Worm (Caenorhabditis elegans) whole organism, early embryonic: ENCODE measurements around the gene Y22D7AL.3.

Source experiments
- F13C5.2 ChIP-seq: sonication (generic microtip); optimal IDR thresholded peaks from 2 replicates; lab custom pipeline; 2017; ENCODE audit warnings: mild to moderate bottlenecking, missing genetic modification characterization, inconsistent platforms, missing compliant biosample characterization
- aly-1 ChIP-seq: sonication (generic microtip); optimal IDR thresholded peaks from 2 replicates; lab custom pipeline; 2016; ENCODE audit warnings: missing genetic modification characterization, missing compliant biosample characterization
- ama-1 ChIP-seq: fragments of 150-350 bp; optimal IDR thresholded peaks from 2 replicates; lab custom pipeline; 2014
- ets-7 ChIP-seq: sonication (generic microtip); optimal IDR thresholded peaks from 2 replicates; lab custom pipeline; 2016; ENCODE audit warnings: missing genotype, missing genetic modification characterization, missing compliant biosample characterization
- hnd-1 ChIP-seq: sonication (generic microtip); optimal IDR thresholded peaks from 2 replicates; lab custom pipeline; 2016; ENCODE audit warnings: missing genetic modification characterization, missing compliant biosample characterization
- pes-1 ChIP-seq: fragments of 200-800 bp; sonication (Bioruptor generic); IDR thresholded peaks from 2 replicates; pipeline ENCODE4 v1.3.6; 2022; ENCODE audit warnings: missing genetic modification reagents, missing genetic modification characterization, missing compliant biosample characterization
- sea-1 ChIP-seq: fragments of 200-800 bp; sonication (Bioruptor generic); conservative IDR thresholded peaks from 2 replicates; pipeline ENCODE4 v1.3.6; 2022; ENCODE audit warnings: missing genetic modification characterization, missing compliant biosample characterization
- tra-4 ChIP-seq: sonication (generic microtip); optimal IDR thresholded peaks from 2 replicates; lab custom pipeline; 2017; ENCODE audit warnings: missing genetic modification characterization, missing compliant biosample characterization

DNA sequence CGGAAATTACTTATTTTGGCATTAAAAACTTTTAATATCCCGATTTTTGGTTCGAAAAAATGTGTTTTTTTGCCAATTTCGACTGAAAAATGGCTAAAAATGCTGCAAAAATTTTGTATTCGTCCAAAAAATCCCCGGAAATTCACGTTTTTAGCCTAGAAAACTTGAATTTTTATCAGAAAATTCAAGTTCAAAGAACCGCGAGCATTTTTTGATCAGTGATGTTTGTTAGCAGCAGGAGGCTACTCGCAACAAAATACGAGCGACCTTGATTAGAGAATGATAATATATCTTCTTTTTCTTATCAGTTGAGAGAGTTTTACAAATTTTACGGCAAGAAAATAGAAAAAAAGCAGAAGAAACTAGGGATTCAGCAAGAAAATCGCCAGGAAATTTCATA, 18.9 kb upstream of the Y22D7AL.3 start:
- TF ChIP-seq F13C5.2 (tag; lab: Kevin White, UChicago) = no peak
- TF ChIP-seq sea-1 (GFP tag; lab: Robert Waterston, UW) = no peak
- TF ChIP-seq tra-4 = no peak
- TF ChIP-seq ama-1 (lab: Kevin White, UChicago) = no peak
- TF ChIP-seq ets-7 (tag; lab: Kevin White, UChicago) = no peak
- no peak for TF ChIP-seq aly-1 (tag; lab: Kevin White, UChicago)
- no peak for TF ChIP-seq pes-1
- TF ChIP-seq hnd-1 (tag; lab: Kevin White, UChicago) = no peak
